Worm (Caenorhabditis elegans): ENCODE measurements around the gene F14H3.5.

- TF ChIP-seq T22C8.4 (GFP tag; IDR thresholded peaks at IDR 0.05) (no peak), ref-1 (GFP tag; conservative IDR thresholded peaks at IDR 0.05) (no peak), med-1 (GFP tag; optimal IDR thresholded peaks at IDR 0.05; ENCODE audit: insufficient read depth) (no peak), ztf-29 (GFP tag; IDR thresholded peaks at IDR 0.05) (no peak), flt-1 (GFP tag; IDR thresholded peaks at IDR 0.05) (no peak)
These were observed 41.2 kb downstream of the F14H3.5 start, which contains the start of gene str-232 for ce11 chrV:16015652-16016051.
